Fruit fly (Drosophila melanogaster) whole organism, embryonic: ENCODE measurements around the gene Lmpt.
A peak's percentile ranks its signal among the peaks of the same experiment; 100 is the strongest.

Source experiments
- Bteb2 ChIP-seq: fragments of 200-800 bp; sonication (Bioruptor generic); optimal IDR thresholded peaks from 2 replicates; lab custom pipeline; 2016; ENCODE audit warnings: missing biosample characterization, missing genetic modification characterization
- CG10431 ChIP-seq: fragments of 200-800 bp; sonication (Bioruptor generic); optimal IDR thresholded peaks from 3 replicates; lab custom pipeline; 2018; ENCODE audit warnings: missing biosample characterization, mild to moderate bottlenecking, missing genetic modification characterization
- CG11695 ChIP-seq: fragments of 200-800 bp; sonication (Bioruptor generic); IDR thresholded peaks from 3 replicates; pipeline ENCODE4 v1.3.6; 2022; ENCODE audit warnings: missing biosample characterization, missing genetic modification characterization
- CG12104 ChIP-seq: fragments of 200-800 bp; sonication (Bioruptor generic); optimal IDR thresholded peaks from 3 replicates; lab custom pipeline; 2016; ENCODE audit warnings: missing biosample characterization, missing genetic modification characterization
- CG12391 ChIP-seq: fragments of 200-800 bp; sonication (Bioruptor generic); optimal IDR thresholded peaks from 3 replicates; lab custom pipeline; 2018; ENCODE audit warnings: missing biosample characterization, mild to moderate bottlenecking, missing genetic modification characterization, moderate library complexity
- CG12744 ChIP-seq: fragments of 200-800 bp; sonication (Bioruptor generic); optimal IDR thresholded peaks from 2 replicates; lab custom pipeline; 2016; ENCODE audit warnings: missing biosample characterization, missing genetic modification characterization
- CG13287 ChIP-seq: fragments of 200-800 bp; sonication (Bioruptor generic); IDR thresholded peaks from 2 replicates; pipeline ENCODE4 v1.3.6; 2022; ENCODE audit warnings: missing biosample characterization, missing genetic modification characterization; ENCODE audit not compliant: partially characterized antibody
- CG14014 ChIP-seq: fragments of 200-800 bp; sonication (Bioruptor generic); IDR thresholded peaks from 2 replicates; pipeline ENCODE4 v1.3.6; 2022; ENCODE audit warnings: missing biosample characterization, missing genetic modification characterization
- CG15073 ChIP-seq: fragments of 200-800 bp; sonication (Bioruptor generic); optimal IDR thresholded peaks from 2 replicates; lab custom pipeline; 2016; ENCODE audit warnings: missing biosample characterization, missing genetic modification characterization
- CG1529 ChIP-seq: fragments of 200-800 bp; sonication (Bioruptor generic); optimal IDR thresholded peaks from 3 replicates; lab custom pipeline; 2018; ENCODE audit warnings: missing biosample characterization, missing genetic modification characterization
- CG17361 ChIP-seq: fragments of 200-800 bp; sonication (Bioruptor generic); IDR thresholded peaks from 3 replicates; pipeline ENCODE4 v1.3.6; 2022; ENCODE audit warnings: missing biosample characterization, missing genetic modification characterization
- CG18262 ChIP-seq: fragments of 200-800 bp; optimal IDR thresholded peaks from 3 replicates; lab custom pipeline; 2019; ENCODE audit warnings: missing biosample characterization, mild to moderate bottlenecking, missing genetic modification characterization, moderate library complexity
- CG18764 ChIP-seq: fragments of 200-800 bp; sonication (Bioruptor generic); optimal IDR thresholded peaks from 3 replicates; lab custom pipeline; 2016; ENCODE audit warnings: missing biosample characterization, missing genetic modification characterization
- CG2116 ChIP-seq: fragments of 200-800 bp; sonication (Bioruptor generic); optimal IDR thresholded peaks from 3 replicates; lab custom pipeline; 2018; ENCODE audit warnings: missing biosample characterization, mild to moderate bottlenecking, missing genetic modification characterization
- CG32772 ChIP-seq: fragments of 200-800 bp; sonication (Bioruptor generic); IDR thresholded peaks from 2 replicates; pipeline ENCODE4 v1.3.6; 2022; ENCODE audit warnings: missing biosample characterization, missing genetic modification characterization
- CG33213 ChIP-seq: fragments of 200-800 bp; sonication (Bioruptor generic); optimal IDR thresholded peaks from 3 replicates; lab custom pipeline; 2016; ENCODE audit warnings: missing biosample characterization, missing genetic modification characterization
- CG34224 ChIP-seq: fragments of 200-800 bp; sonication (Bioruptor generic); IDR thresholded peaks from 3 replicates; pipeline ENCODE4 v1.3.6; 2022; ENCODE audit warnings: missing biosample characterization, missing genetic modification characterization; ENCODE audit not compliant: partially characterized antibody
- CG34422 ChIP-seq: fragments of 200-800 bp; sonication (Bioruptor generic); IDR thresholded peaks from 3 replicates; pipeline ENCODE4 v1.3.6; 2022; ENCODE audit warnings: missing biosample characterization, missing genetic modification characterization
- CG4282 ChIP-seq: fragments of 200-800 bp; sonication (Bioruptor generic); optimal IDR thresholded peaks from 2 replicates; lab custom pipeline; 2016; ENCODE audit warnings: missing biosample characterization, missing genetic modification characterization
- CG43689 ChIP-seq: fragments of 200-800 bp; sonication (Bioruptor generic); IDR thresholded peaks from 2 replicates; pipeline ENCODE4 v1.3.6; 2022; ENCODE audit warnings: missing biosample characterization, missing genetic modification characterization
- CG6854 ChIP-seq: fragments of 200-800 bp; sonication (Bioruptor generic); optimal IDR thresholded peaks from 3 replicates; lab custom pipeline; 2017; ENCODE audit warnings: missing biosample characterization, mild to moderate bottlenecking, missing genetic modification characterization
- CG8290 ChIP-seq, 3 experiments: fragments of 200-800 bp; sonication (Bioruptor generic); optimal IDR thresholded peaks; 2 replicates each; lab custom pipeline; 2016 to 2019; ENCODE audit warnings: missing biosample characterization in 3 of 3, missing genetic modification characterization in 3 of 3, mild to moderate bottlenecking in 2 of 3, moderate library complexity in 1 of 3
- CG8924 ChIP-seq: fragments of 200-800 bp; optimal IDR thresholded peaks from 3 replicates; lab custom pipeline; 2019; ENCODE audit warnings: missing biosample characterization, mild to moderate bottlenecking, missing genetic modification characterization, moderate library complexity
- Dad ChIP-seq: fragments of 200-800 bp; sonication (Bioruptor generic); optimal IDR thresholded peaks from 3 replicates; lab custom pipeline; 2016; ENCODE audit warnings: missing biosample characterization, missing genetic modification characterization
- Ets97D ChIP-seq: fragments of 200-800 bp; sonication (Bioruptor generic); optimal IDR thresholded peaks from 3 replicates; lab custom pipeline; 2016; ENCODE audit warnings: missing biosample characterization, missing genetic modification characterization
- Hr3 ChIP-seq: fragments of 200-800 bp; sonication (Bioruptor generic); optimal IDR thresholded peaks from 3 replicates; lab custom pipeline; 2016; ENCODE audit warnings: missing biosample characterization, missing genetic modification characterization
- Stat92E ChIP-seq, 3 experiments: fragments of >200 bp in 2 of 3; fragments of 200-800 bp in 1 of 3; sonication (Bioruptor generic) in 1 of 3; optimal IDR thresholded peaks; 2 replicates each; lab custom pipeline; 2017 to 2019; ENCODE audit warnings: missing biosample characterization in 3 of 3, missing genetic modification characterization in 3 of 3, mild to moderate bottlenecking in 1 of 3, moderate library complexity in 1 of 3
- TFAM ChIP-seq: fragments of 200-800 bp; sonication (Bioruptor generic); optimal IDR thresholded peaks from 2 replicates; lab custom pipeline; 2017; ENCODE audit warnings: missing biosample characterization, missing genetic modification characterization, inconsistent platforms
- abd-A ChIP-seq: fragments of 200-800 bp; sonication (Bioruptor generic); optimal IDR thresholded peaks from 3 replicates; lab custom pipeline; 2019; ENCODE audit warnings: missing biosample characterization, mild to moderate bottlenecking, missing genetic modification characterization, moderate library complexity
- ara ChIP-seq: fragments of 200-800 bp; sonication (Bioruptor generic); IDR thresholded peaks from 2 replicates; pipeline ENCODE4 v1.3.6; 2022; ENCODE audit warnings: missing biosample characterization, missing genetic modification characterization
- bbx ChIP-seq: fragments of 200-800 bp; sonication (Bioruptor generic); IDR thresholded peaks from 2 replicates; pipeline ENCODE4 v1.3.6; 2022; ENCODE audit warnings: missing biosample characterization, missing genetic modification characterization; ENCODE audit not compliant: partially characterized antibody
- emc ChIP-seq: fragments of 200-800 bp; sonication (Bioruptor generic); optimal IDR thresholded peaks from 2 replicates; lab custom pipeline; 2016; ENCODE audit warnings: missing biosample characterization, missing genetic modification characterization
- ems ChIP-seq: fragments of 200-800 bp; sonication (Bioruptor generic); optimal IDR thresholded peaks from 3 replicates; lab custom pipeline; 2016; ENCODE audit warnings: missing biosample characterization, missing genetic modification characterization
- exex ChIP-seq: fragments of 200-800 bp; sonication (Bioruptor generic); optimal IDR thresholded peaks from 4 replicates; lab custom pipeline; 2018; ENCODE audit warnings: missing biosample characterization, mild to moderate bottlenecking, missing genetic modification characterization, moderate library complexity
- fd64A ChIP-seq: fragments of 200-800 bp; sonication (Bioruptor generic); optimal IDR thresholded peaks from 3 replicates; lab custom pipeline; 2018; ENCODE audit warnings: missing biosample characterization, mild to moderate bottlenecking, missing genetic modification characterization
- gce ChIP-seq: fragments of 200-800 bp; sonication (Bioruptor generic); IDR thresholded peaks from 3 replicates; pipeline ENCODE4 v1.3.6; 2022; ENCODE audit warnings: missing biosample characterization, missing genetic modification characterization
- hbn ChIP-seq: fragments of 200-800 bp; sonication (Bioruptor generic); IDR thresholded peaks from 2 replicates; pipeline ENCODE4 v1.3.6; 2022; ENCODE audit warnings: missing biosample characterization, missing genetic modification characterization; ENCODE audit not compliant: partially characterized antibody
- kah ChIP-seq: fragments of 200-800 bp; sonication (Bioruptor generic); optimal IDR thresholded peaks from 2 replicates; lab custom pipeline; 2018; ENCODE audit warnings: missing biosample characterization, mild to moderate bottlenecking, missing genetic modification characterization
- knrl ChIP-seq: fragments of 200-800 bp; sonication (Bioruptor generic); IDR thresholded peaks from 3 replicates; pipeline ENCODE4 v1.3.6; 2022; ENCODE audit warnings: missing biosample characterization, missing genetic modification characterization; ENCODE audit not compliant: partially characterized antibody
- org-1 ChIP-seq: fragments of 200-800 bp; sonication (Bioruptor generic); optimal IDR thresholded peaks from 2 replicates; lab custom pipeline; 2017; ENCODE audit warnings: missing biosample characterization, missing genetic modification characterization
- otp ChIP-seq: fragments of 200-800 bp; sonication (Bioruptor generic); IDR thresholded peaks from 3 replicates; pipeline ENCODE4, ENCODE4 v1.3.6; 2022; ENCODE audit warnings: missing biosample characterization, missing genetic modification characterization
- pum ChIP-seq: fragments of 200-800 bp; sonication (Bioruptor generic); optimal IDR thresholded peaks from 2 replicates; lab custom pipeline; 2016; ENCODE audit warnings: missing biosample characterization, missing genetic modification characterization
- ranshi ChIP-seq: fragments of 200-800 bp; sonication (Bioruptor generic); IDR thresholded peaks from 2 replicates; pipeline ENCODE4 v1.3.6; 2022; ENCODE audit warnings: missing biosample characterization, missing genetic modification characterization
- ro ChIP-seq: fragments of 200-800 bp; sonication (Bioruptor generic); IDR thresholded peaks from 2 replicates; pipeline ENCODE4 v1.3.6; 2022; ENCODE audit warnings: missing biosample characterization, missing genetic modification characterization
- salm ChIP-seq: fragments of 200-800 bp; sonication (Bioruptor generic); optimal IDR thresholded peaks from 2 replicates; lab custom pipeline; 2018; ENCODE audit warnings: missing biosample characterization, mild to moderate bottlenecking, missing genetic modification characterization
- sens-2 ChIP-seq: fragments of 200-800 bp; sonication (Bioruptor generic); IDR thresholded peaks from 2 replicates; pipeline ENCODE4 v1.3.6; 2022; ENCODE audit warnings: missing biosample characterization, missing genetic modification characterization
- sim ChIP-seq: fragments of 200-800 bp; sonication (Bioruptor generic); IDR thresholded peaks from 2 replicates; pipeline ENCODE4 v1.3.6; 2022; ENCODE audit warnings: missing biosample characterization, missing genetic modification characterization
- sima ChIP-seq: fragments of 200-800 bp; sonication (Bioruptor generic); optimal IDR thresholded peaks from 2 replicates; lab custom pipeline; 2016; ENCODE audit warnings: missing biosample characterization, missing genetic modification characterization
- tll ChIP-seq, 2 experiments: fragments of 200-800 bp in 1 of 2; fragments of >200 bp in 1 of 2; sonication (Bioruptor generic) in 1 of 2; optimal IDR thresholded peaks; 2 replicates each; lab custom pipeline; 2017 to 2019; ENCODE audit warnings: missing biosample characterization in 2 of 2, missing genetic modification characterization in 2 of 2, mild to moderate bottlenecking in 1 of 2, moderate library complexity in 1 of 2
- vnd ChIP-seq: fragments of 200-800 bp; sonication (Bioruptor generic); IDR thresholded peaks from 3 replicates; pipeline ENCODE4 v1.3.6; 2022; ENCODE audit warnings: missing biosample characterization, missing genetic modification characterization; ENCODE audit not compliant: partially characterized antibody

Lmpt gene

DNA sequence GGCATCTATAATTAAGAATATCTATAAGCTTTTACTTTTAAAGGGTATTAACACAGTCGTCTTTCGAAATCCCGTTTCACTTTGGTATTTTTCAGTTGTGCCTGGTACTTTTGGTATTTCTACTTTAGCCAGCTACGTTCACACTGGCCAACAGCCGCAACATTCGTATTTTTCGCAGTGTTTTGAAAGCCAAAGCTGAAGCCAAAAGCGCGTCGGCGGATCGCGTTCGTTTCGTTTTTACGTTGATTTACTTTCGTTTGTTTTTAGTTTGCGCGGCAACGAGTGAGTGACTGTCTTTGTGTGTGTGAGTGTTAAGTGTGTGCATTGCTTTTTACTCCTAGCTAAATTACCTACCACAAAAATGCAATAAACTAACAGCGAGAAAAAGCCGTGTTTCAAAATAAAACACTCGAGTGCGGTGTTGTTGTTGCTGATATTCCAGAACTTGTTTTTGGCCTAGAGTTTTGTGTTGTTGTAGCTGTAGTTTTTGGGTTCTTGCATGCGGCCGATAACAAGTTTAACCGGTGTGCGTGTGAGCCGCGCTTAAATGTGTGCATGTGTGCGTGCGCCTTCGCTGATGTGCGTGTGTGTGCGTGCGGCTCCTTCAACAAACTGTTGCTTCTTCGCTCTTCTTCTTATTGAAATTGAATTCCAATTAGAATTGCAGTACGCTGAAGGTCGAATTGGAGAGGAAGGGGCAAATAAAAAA lies at the start of gene Lmpt (continued):
- TF ChIP-seq hbn (GFP tag; lab: Robert Waterston, UW) (no peak), salm (no peak), ranshi (GFP tag; lab: Robert Waterston, UW) (no peak), CG18764 (GFP tag; lab: Kevin White, UChicago) (no peak), Hr3 (no peak), CG14014 (GFP tag; lab: Robert Waterston, UW) (no peak), kah (GFP tag; lab: Kevin White, UChicago) (no peak), CG33213 (GFP tag; lab: Kevin White, UChicago) (no peak), tll (GFP tag; optimal IDR thresholded peaks at IDR 0.05; lab: Kevin White, UChicago) (no peak), abd-A (no peak), CG1529 (GFP tag; lab: Kevin White, UChicago) (no peak), CG8924 (tag; lab: Kevin White, UChicago) (peak; percentile 0), Dad (GFP tag; lab: Kevin White, UChicago) (no peak), CG6854 (GFP tag; lab: Kevin White, UChicago) (no peak), CG18262 (peak; percentile 3), emc (GFP tag; lab: Kevin White, UChicago) (no peak), Bteb2 (GFP tag; lab: Kevin White, UChicago) (no peak), exex (tag; lab: Kevin White, UChicago) (no peak), gce (GFP tag; lab: Robert Waterston, UW) (no peak), vnd (GFP tag; lab: Robert Waterston, UW) (no peak), CG15073 (no peak), CG4282 (GFP tag; lab: Kevin White, UChicago) (no peak), ems (no peak), CG32772 (no peak), fd64A (no peak), bbx (no peak), CG34422 (GFP tag; lab: Robert Waterston, UW) (peak; percentile 61; the same call in 1 of the 3 replicates), CG11695 (no peak), CG8290 (GFP tag; optimal IDR thresholded peaks at IDR 0.05; lab: Kevin White, UChicago) (peak; percentile 7), CG8290 (tag; optimal IDR thresholded peaks at IDR 0.05; lab: Kevin White, UChicago) (peak in 1 of 2 experiments; percentile 49), CG43689 (GFP tag; lab: Robert Waterston, UW) (no peak), knrl (GFP tag; lab: Robert Waterston, UW) (no peak), CG13287 (GFP tag; lab: Robert Waterston, UW) (peak; percentile 3), ro (GFP tag; lab: Robert Waterston, UW) (no peak), otp (GFP tag; lab: Robert Waterston, UW) (no peak), CG12744 (GFP tag; lab: Kevin White, UChicago) (no peak), CG17361 (GFP tag; lab: Robert Waterston, UW) (no peak), org-1 (GFP tag; lab: Kevin White, UChicago) (no peak), CG34224 (GFP tag; lab: Robert Waterston, UW) (no peak), sima (no peak), CG10431 (GFP tag; lab: Kevin White, UChicago) (no peak), Ets97D (GFP tag; lab: Kevin White, UChicago) (peak; percentile 38), ara (no peak), CG2116 (GFP tag; lab: Kevin White, UChicago) (peak; percentile 13), pum (no peak), CG12104 (GFP tag; lab: Kevin White, UChicago) (no peak), sens-2 (GFP tag; lab: Robert Waterston, UW) (no peak), TFAM (no peak), sim (GFP tag; lab: Robert Waterston, UW) (no peak), Stat92E (GFP tag; optimal IDR thresholded peaks at IDR 0.05; lab: Kevin White, UChicago) (no peak), CG12391 (tag; lab: Kevin White, UChicago) (peak; percentile 49)
